Fruit fly (Drosophila melanogaster) whole organism, embryonic: ENCODE results near the gene Nup43.

ENCODE experiments used
- Abd-B ChIP-seq: fragments of 200-800 bp; sonication (Bioruptor generic); optimal IDR thresholded peaks from 2 replicates; lab custom pipeline; 2018; ENCODE audit warnings: missing biosample characterization, mild to moderate bottlenecking, missing genetic modification characterization, moderate library complexity
- Adf1 ChIP-seq: fragments of 200-800 bp; sonication (Bioruptor generic); IDR thresholded peaks from 2 replicates; pipeline ENCODE4 v1.3.6; 2022; ENCODE audit warnings: missing biosample characterization, missing genetic modification characterization
- Atf6 ChIP-seq: fragments of 200-800 bp; sonication (Bioruptor generic); IDR thresholded peaks from 2 replicates; pipeline ENCODE4 v1.3.6; 2022; ENCODE audit warnings: missing biosample characterization, missing genetic modification characterization
- Bdp1 ChIP-seq: fragments of 200-800 bp; sonication (Bioruptor generic); optimal IDR thresholded peaks from 3 replicates; lab custom pipeline; 2016; ENCODE audit warnings: missing biosample characterization, missing genetic modification characterization
- CG10147 ChIP-seq: fragments of 200-800 bp; sonication (Bioruptor generic); optimal IDR thresholded peaks from 2 replicates; lab custom pipeline; 2019; ENCODE audit warnings: missing biosample characterization, mild to moderate bottlenecking, missing genetic modification characterization, moderate library complexity
- CG1024 ChIP-seq: fragments of 200-800 bp; sonication (Bioruptor generic); IDR thresholded peaks from 2 replicates; pipeline ENCODE4 v1.3.6; 2022; ENCODE audit warnings: missing biosample characterization, missing genetic modification characterization
- CG10565 ChIP-seq: fragments of 200-800 bp; sonication (Bioruptor generic); optimal IDR thresholded peaks from 3 replicates; lab custom pipeline; 2016; ENCODE audit warnings: missing biosample characterization, mild to moderate bottlenecking, missing genetic modification characterization
- CG13775 ChIP-seq: fragments of 200-800 bp; sonication (Bioruptor generic); optimal IDR thresholded peaks from 3 replicates; lab custom pipeline; 2017; ENCODE audit warnings: missing biosample characterization, mild to moderate bottlenecking, missing genetic modification characterization
- CG15011 ChIP-seq: fragments of 200-800 bp; sonication (Bioruptor generic); optimal IDR thresholded peaks from 3 replicates; lab custom pipeline; 2018; ENCODE audit warnings: missing biosample characterization, mild to moderate bottlenecking, missing genetic modification characterization
- CG1529 ChIP-seq: fragments of 200-800 bp; sonication (Bioruptor generic); optimal IDR thresholded peaks from 3 replicates; lab custom pipeline; 2018; ENCODE audit warnings: missing biosample characterization, missing genetic modification characterization
- CG15696 ChIP-seq: fragments of 200-800 bp; sonication (Bioruptor generic); optimal IDR thresholded peaks from 2 replicates; lab custom pipeline; 2019; ENCODE audit warnings: missing biosample characterization, mild to moderate bottlenecking, missing genetic modification characterization, moderate library complexity
- CG18599 ChIP-seq: fragments of 200-800 bp; sonication (Bioruptor generic); optimal IDR thresholded peaks from 3 replicates; lab custom pipeline; 2017; ENCODE audit warnings: missing biosample characterization, missing genetic modification characterization, mild to moderate bottlenecking, moderate library complexity, missing genetic modification reagents
- CG30403 ChIP-seq: fragments of 200-800 bp; sonication (Bioruptor generic); optimal IDR thresholded peaks from 3 replicates; lab custom pipeline; 2016; ENCODE audit warnings: missing biosample characterization, missing genetic modification characterization
- CG3726 ChIP-seq: fragments of 200-800 bp; sonication (Bioruptor generic); IDR thresholded peaks from 3 replicates; pipeline ENCODE4, ENCODE4 v1.3.6; 2022; ENCODE audit warnings: missing biosample characterization, missing genetic modification characterization
- CG3838 ChIP-seq: fragments of 200-800 bp; sonication (Bioruptor generic); optimal IDR thresholded peaks from 3 replicates; lab custom pipeline; 2016; ENCODE audit warnings: missing biosample characterization, missing genetic modification characterization
- CG4360 ChIP-seq: fragments of 200-800 bp; sonication (Bioruptor generic); IDR thresholded peaks from 2 replicates; pipeline ENCODE4 v1.3.6; 2022; ENCODE audit warnings: missing biosample characterization, missing genetic modification characterization
- CG4820 ChIP-seq: fragments of 200-800 bp; sonication (Bioruptor generic); optimal IDR thresholded peaks from 3 replicates; lab custom pipeline; 2016; ENCODE audit warnings: missing biosample characterization, missing genetic modification characterization
- Doc3 ChIP-seq: fragments of 200-800 bp; sonication (Bioruptor generic); IDR thresholded peaks from 3 replicates; pipeline ENCODE4 v1.3.6; 2022; ENCODE audit warnings: missing biosample characterization, missing genetic modification characterization; ENCODE audit not compliant: partially characterized antibody
- Ets65A ChIP-seq: fragments of 200-800 bp; sonication (Bioruptor generic); peaks from one replicate; lab custom pipeline; 2016; ENCODE audit warnings: missing biosample characterization, missing genetic modification characterization
- Fer3 ChIP-seq: fragments of 200-800 bp; sonication (Bioruptor generic); optimal IDR thresholded peaks from 2 replicates; lab custom pipeline; 2018; ENCODE audit warnings: missing biosample characterization, mild to moderate bottlenecking, missing genetic modification characterization, moderate library complexity
- Mad ChIP-seq: fragments of 200-800 bp; sonication (Bioruptor generic); optimal IDR thresholded peaks from 2 replicates; lab custom pipeline; 2016; ENCODE audit warnings: missing biosample characterization, missing genetic modification characterization
- Opbp ChIP-seq: fragments of 200-800 bp; sonication (Bioruptor generic); IDR thresholded peaks from 3 replicates; pipeline ENCODE4 v1.3.6; 2022; ENCODE audit warnings: missing biosample characterization, missing genetic modification characterization; ENCODE audit not compliant: partially characterized antibody
- Rfx ChIP-seq: fragments of 200-800 bp; sonication (Bioruptor generic); IDR thresholded peaks from 2 replicates; pipeline ENCODE4 v1.3.6; 2022; ENCODE audit warnings: missing biosample characterization, missing genetic modification characterization
- Sin3A ChIP-seq: fragments of >200 bp; optimal IDR thresholded peaks from 2 replicates; lab custom pipeline; 2018
- Stat92E ChIP-seq, 3 experiments: fragments of >200 bp in 2 of 3; fragments of 200-800 bp in 1 of 3; sonication (Bioruptor generic) in 1 of 3; optimal IDR thresholded peaks; 2 replicates each; lab custom pipeline; 2017 to 2019; ENCODE audit warnings: missing biosample characterization in 3 of 3, missing genetic modification characterization in 3 of 3, mild to moderate bottlenecking in 1 of 3, moderate library complexity in 1 of 3
- Trl ChIP-seq, 3 experiments: fragments of >200 bp in 2 of 3; fragments of 200-800 bp in 1 of 3; sonication (Bioruptor generic) in 1 of 3; optimal IDR thresholded peaks; 2 replicates in 1 of 3; 3 replicates in 2 of 3; lab custom pipeline; 2016 to 2017; ENCODE audit warnings: missing biosample characterization in 1 of 3, missing genetic modification characterization in 1 of 3
- ase ChIP-seq: fragments of 200-800 bp; sonication (Bioruptor generic); IDR thresholded peaks from 3 replicates; pipeline ENCODE4 v1.3.6; 2022; ENCODE audit warnings: missing biosample characterization, missing genetic modification characterization
- bigmax ChIP-seq: fragments of 200-800 bp; sonication (Bioruptor generic); optimal IDR thresholded peaks from 2 replicates; lab custom pipeline; 2018; ENCODE audit warnings: missing biosample characterization, mild to moderate bottlenecking, missing genetic modification characterization
- chinmo ChIP-seq: fragments of 200-800 bp; sonication (Bioruptor generic); IDR thresholded peaks from 4 replicates; pipeline ENCODE4 v1.3.6; 2022; ENCODE audit warnings: missing biosample characterization, missing genetic modification characterization; ENCODE audit not compliant: partially characterized antibody
- crp ChIP-seq, 2 experiments: fragments of 200-800 bp; sonication (Bioruptor generic); optimal IDR thresholded peaks; 2 replicates in 1 of 2; 3 replicates in 1 of 2; lab custom pipeline; 2017; ENCODE audit warnings: missing biosample characterization in 2 of 2, missing genetic modification characterization in 2 of 2, mild to moderate bottlenecking in 1 of 2, moderate library complexity in 1 of 2
- dmrt11E ChIP-seq: fragments of 200-800 bp; sonication (Bioruptor generic); optimal IDR thresholded peaks from 3 replicates; lab custom pipeline; 2018; ENCODE audit warnings: missing biosample characterization, mild to moderate bottlenecking, missing genetic modification characterization, moderate library complexity
- dpn ChIP-seq, 2 experiments: fragments of 200-800 bp; sonication (Bioruptor generic); optimal IDR thresholded peaks; 3 replicates each; lab custom pipeline; 2016; ENCODE audit warnings: missing biosample characterization in 2 of 2, missing genetic modification characterization in 2 of 2
- esg ChIP-seq: fragments of 200-800 bp; sonication (Bioruptor generic); conservative IDR thresholded peaks from 2 replicates; pipeline ENCODE4 v1.3.6; 2022; ENCODE audit warnings: missing biosample characterization, missing genetic modification characterization
- exex ChIP-seq: fragments of 200-800 bp; sonication (Bioruptor generic); optimal IDR thresholded peaks from 4 replicates; lab custom pipeline; 2018; ENCODE audit warnings: missing biosample characterization, mild to moderate bottlenecking, missing genetic modification characterization, moderate library complexity
- grau ChIP-seq: fragments of 200-800 bp; optimal IDR thresholded peaks from 3 replicates; lab custom pipeline; 2019; ENCODE audit warnings: missing biosample characterization, mild to moderate bottlenecking, missing genetic modification characterization, moderate library complexity
- gro ChIP-seq: fragments of 200-800 bp; sonication (Bioruptor generic); optimal IDR thresholded peaks from 2 replicates; lab custom pipeline; 2016; ENCODE audit warnings: missing biosample characterization, missing genetic modification characterization
- kni ChIP-seq: fragments of 200-800 bp; sonication (Bioruptor generic); optimal IDR thresholded peaks from 3 replicates; lab custom pipeline; 2017; ENCODE audit warnings: mild to moderate bottlenecking, missing biosample characterization, missing genetic modification reagents, missing genetic modification characterization
- lov ChIP-seq, 2 experiments: fragments of 200-800 bp in 1 of 2; fragments of >200 bp in 1 of 2; sonication (Bioruptor generic) in 1 of 2; IDR thresholded peaks in 1 of 2; optimal IDR thresholded peaks in 1 of 2; 2 replicates in 1 of 2; 3 replicates in 1 of 2; pipeline versions ENCODE4 v1.3.6 to Lab custom; 2017 to 2022; ENCODE audit warnings: missing biosample characterization in 1 of 2, missing genetic modification characterization in 1 of 2
- mld ChIP-seq: fragments of 200-800 bp; sonication (Bioruptor generic); IDR thresholded peaks from 3 replicates; pipeline ENCODE4 v1.3.6; 2022; ENCODE audit warnings: missing biosample characterization, missing genetic modification characterization; ENCODE audit not compliant: partially characterized antibody
- oc ChIP-seq: fragments of 200-800 bp; sonication (Bioruptor generic); optimal IDR thresholded peaks from 2 replicates; lab custom pipeline; 2018; ENCODE audit warnings: missing biosample characterization, mild to moderate bottlenecking, missing genetic modification characterization, moderate library complexity
- repo ChIP-seq: fragments of 200-800 bp; sonication (Bioruptor generic); optimal IDR thresholded peaks from 2 replicates; lab custom pipeline; 2016; ENCODE audit warnings: missing biosample characterization, missing genetic modification characterization
- ro ChIP-seq: fragments of 200-800 bp; sonication (Bioruptor generic); IDR thresholded peaks from 2 replicates; pipeline ENCODE4 v1.3.6; 2022; ENCODE audit warnings: missing biosample characterization, missing genetic modification characterization
- run ChIP-seq: fragments of 200-800 bp; sonication (Bioruptor generic); optimal IDR thresholded peaks from 3 replicates; lab custom pipeline; 2018; ENCODE audit warnings: missing biosample characterization, mild to moderate bottlenecking, missing genetic modification characterization
- sc ChIP-seq, 3 experiments: fragments of >200 bp in 2 of 3; fragments of 200-800 bp in 1 of 3; sonication (Bioruptor generic) in 1 of 3; optimal IDR thresholded peaks; 2 replicates in 2 of 3; 3 replicates in 1 of 3; lab custom pipeline; 2017; ENCODE audit warnings: mild to moderate bottlenecking in 1 of 3, missing biosample characterization in 1 of 3, missing genetic modification characterization in 1 of 3, missing genetic modification reagents in 1 of 3
- shn ChIP-seq: fragments of 200-800 bp; sonication (Bioruptor generic); optimal IDR thresholded peaks from 3 replicates; lab custom pipeline; 2016; ENCODE audit warnings: missing biosample characterization, missing genetic modification characterization
- tin ChIP-seq: fragments of 200-800 bp; sonication (Bioruptor generic); optimal IDR thresholded peaks from 3 replicates; lab custom pipeline; 2016; ENCODE audit warnings: missing biosample characterization, missing genetic modification characterization
- tio ChIP-seq: fragments of 200-800 bp; sonication (Bioruptor generic); optimal IDR thresholded peaks from 2 replicates; lab custom pipeline; 2017; ENCODE audit warnings: missing biosample characterization, missing genetic modification characterization, inconsistent platforms
- wek ChIP-seq: fragments of 200-800 bp; sonication (Bioruptor generic); optimal IDR thresholded peaks from 3 replicates; lab custom pipeline; 2018; ENCODE audit warnings: missing biosample characterization, mild to moderate bottlenecking, missing genetic modification characterization, moderate library complexity

Gene Nup43

DNA sequence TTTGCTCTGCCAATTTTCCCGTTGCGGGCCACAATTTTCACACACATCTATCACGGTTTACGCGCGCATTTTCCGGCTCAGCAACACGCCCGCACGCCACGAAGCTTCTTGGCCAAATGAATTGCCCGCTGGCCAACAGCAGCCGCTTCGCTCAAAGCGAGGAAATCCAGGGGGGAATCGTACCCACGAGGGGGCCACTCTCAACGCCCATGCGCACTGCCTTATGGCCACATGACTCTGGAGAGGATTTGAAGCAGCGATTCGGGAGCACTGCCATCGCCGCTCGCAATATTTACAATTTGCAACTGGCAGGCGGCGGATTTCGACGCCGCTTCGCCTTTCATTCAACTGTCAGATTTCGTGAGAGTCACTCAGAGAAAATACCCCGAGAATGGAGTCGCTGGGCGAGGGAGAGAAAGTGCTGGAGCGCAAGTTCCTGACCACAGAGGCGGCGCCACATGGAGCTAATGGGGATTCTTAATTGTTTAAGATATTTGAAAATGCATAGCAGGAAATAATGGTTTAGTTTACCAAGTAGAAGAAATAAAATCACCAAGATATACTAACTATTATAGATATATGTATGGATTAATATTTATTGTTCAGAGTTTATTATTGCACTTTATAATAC, 5.7 kb upstream of the Nup43 start, which contains the start of gene CG15803 (continued):
- no peak for TF ChIP-seq run (tag; lab: Kevin White, UChicago)
- no peak for TF ChIP-seq crp (GFP tag; optimal IDR thresholded peaks at IDR 0.05; lab: Kevin White, UChicago)
- TF ChIP-seq CG3838 (GFP tag; lab: Kevin White, UChicago) = no peak
- TF ChIP-seq grau = peak; percentile 8
- TF ChIP-seq Trl (optimal IDR thresholded peaks at IDR 0.05; lab: Kevin White, UChicago) = peak; percentile 43 to 67
- TF ChIP-seq Trl (GFP tag; optimal IDR thresholded peaks at IDR 0.05; lab: Kevin White, UChicago) = no peak
- no peak for TF ChIP-seq CG10565
- TF ChIP-seq Doc3 (GFP tag; lab: Robert Waterston, UW) = no peak
- TF ChIP-seq Mad (GFP tag; lab: Kevin White, UChicago) = no peak
- TF ChIP-seq Fer3 = no peak
- TF ChIP-seq Abd-B (GFP tag; lab: Kevin White, UChicago) = no peak
- no peak for TF ChIP-seq ase (GFP tag; lab: Robert Waterston, UW)
- no peak for TF ChIP-seq ro (GFP tag; lab: Robert Waterston, UW)
- TF ChIP-seq Adf1 (GFP tag; lab: Robert Waterston, UW) = peak; percentile 47; the same call in 1 of the 2 replicates
- TF ChIP-seq CG1529 = no peak
- TF ChIP-seq sc (optimal IDR thresholded peaks at IDR 0.05; lab: Kevin White, UChicago) = no peak
- no peak for TF ChIP-seq sc (GFP tag; optimal IDR thresholded peaks at IDR 0.05; lab: Kevin White, UChicago)
- TF ChIP-seq Stat92E (GFP tag; optimal IDR thresholded peaks at IDR 0.05; lab: Kevin White, UChicago) = no peak
- no peak for TF ChIP-seq CG10147 (GFP tag; lab: Kevin White, UChicago)
- no peak for TF ChIP-seq dpn (GFP tag; optimal IDR thresholded peaks at IDR 0.05; lab: Kevin White, UChicago)
- TF ChIP-seq dmrt11E = no peak
- TF ChIP-seq tio (GFP tag; lab: Kevin White, UChicago) = no peak
- TF ChIP-seq repo (GFP tag; lab: Kevin White, UChicago) = no peak
- no peak for TF ChIP-seq CG15696 (tag; lab: Kevin White, UChicago)
- peak; percentile 55 for TF ChIP-seq CG18599 (GFP tag; lab: Kevin White, UChicago)
- TF ChIP-seq exex (tag; lab: Kevin White, UChicago) = no peak
- peak; percentile 23; the same call in 1 of the 2 replicates for TF ChIP-seq Atf6 (GFP tag; lab: Robert Waterston, UW)
- TF ChIP-seq Bdp1 (GFP tag; lab: Kevin White, UChicago) = no peak
- TF ChIP-seq CG4820 = no peak
- no peak for TF ChIP-seq Sin3A
- TF ChIP-seq shn (GFP tag; lab: Kevin White, UChicago) = no peak
- no peak for TF ChIP-seq Rfx
- no peak for TF ChIP-seq CG4360 (GFP tag; lab: Robert Waterston, UW)
- no peak for TF ChIP-seq CG3726 (GFP tag; lab: Robert Waterston, UW)
- TF ChIP-seq chinmo (GFP tag; lab: Robert Waterston, UW) = peak; percentile 51; the same call in 1 of the 4 replicates
- no peak for TF ChIP-seq CG13775 (GFP tag; lab: Kevin White, UChicago)
- no peak for TF ChIP-seq esg
- TF ChIP-seq CG15011 (GFP tag; lab: Kevin White, UChicago) = no peak
- TF ChIP-seq wek (GFP tag; lab: Kevin White, UChicago) = no peak
- no peak for TF ChIP-seq bigmax
- TF ChIP-seq gro = no peak
- TF ChIP-seq mld = no peak
- no peak for TF ChIP-seq lov (optimal IDR thresholded peaks at IDR 0.05; lab: Kevin White, UChicago)
- TF ChIP-seq lov (GFP tag; IDR thresholded peaks at IDR 0.05; lab: Robert Waterston, UW) = no peak
- peak; percentile 18 for TF ChIP-seq CG30403 (GFP tag; lab: Kevin White, UChicago)
- TF ChIP-seq oc (tag; lab: Kevin White, UChicago) = no peak
- no peak for TF ChIP-seq kni (GFP tag; lab: Kevin White, UChicago)
- no peak for TF ChIP-seq CG1024 (GFP tag; lab: Robert Waterston, UW)
- no peak for TF ChIP-seq tin (GFP tag; lab: Kevin White, UChicago)
- TF ChIP-seq Opbp (GFP tag; lab: Robert Waterston, UW) = no peak
- TF ChIP-seq Ets65A (GFP tag; lab: Kevin White, UChicago) = peak; percentile 36
